Fruit fly (Drosophila melanogaster): ENCODE measurements around the gene robo2.

The robo2 gene

DNA sequence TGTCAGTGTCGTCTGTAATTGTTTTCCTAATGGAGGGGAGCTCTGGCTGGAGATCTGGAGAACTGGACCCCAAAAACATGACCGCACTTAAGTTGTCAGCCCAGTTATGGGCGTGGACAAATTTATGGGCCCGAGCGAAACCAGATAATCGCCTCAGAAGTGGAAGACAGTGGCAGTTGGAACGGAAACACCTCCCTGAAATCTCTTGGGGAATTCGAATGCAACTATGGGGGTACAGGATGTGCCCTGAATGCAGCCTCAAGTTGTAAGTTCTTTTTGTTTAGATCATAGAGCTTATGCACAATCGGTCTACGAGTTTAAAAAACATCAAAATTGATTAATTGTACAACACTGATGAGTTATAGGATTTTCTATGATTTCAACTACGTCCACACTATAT lies 52.6 kb downstream of the robo2 start, which contains the start of gene CG14346:
Gene CG14346 (plus strand): TSS at position 301 of the 400 bp plus-strand sequence.
- no peak for TF ChIP-seq CG17801 (GFP tag; optimal IDR thresholded peaks at IDR 0.05; ENCODE audit: partially characterized antibody)

DNA sequence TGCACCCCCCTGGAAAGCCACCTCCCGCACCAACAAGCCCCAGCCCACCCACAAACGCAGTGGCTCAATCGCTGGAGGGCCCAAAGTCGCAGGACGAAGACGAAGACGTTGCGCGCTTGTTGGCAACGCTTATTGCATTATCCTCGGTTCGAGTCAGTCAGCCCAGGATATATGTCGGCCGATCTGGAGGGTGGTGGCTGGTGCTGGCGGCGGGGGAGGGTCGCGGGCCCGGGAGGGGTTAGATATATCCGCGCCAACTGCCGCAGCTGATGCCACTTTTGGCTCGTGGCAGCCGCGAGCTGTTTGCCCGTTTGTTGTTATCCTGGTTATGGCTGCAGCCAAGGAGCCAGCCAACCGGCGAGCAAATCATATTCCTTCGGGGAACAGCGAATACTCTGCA lies 55.2 kb downstream of the robo2 start:
- TF ChIP-seq CG17801 (GFP tag; optimal IDR thresholded peaks at IDR 0.05; ENCODE audit: partially characterized antibody), result no peak

DNA sequence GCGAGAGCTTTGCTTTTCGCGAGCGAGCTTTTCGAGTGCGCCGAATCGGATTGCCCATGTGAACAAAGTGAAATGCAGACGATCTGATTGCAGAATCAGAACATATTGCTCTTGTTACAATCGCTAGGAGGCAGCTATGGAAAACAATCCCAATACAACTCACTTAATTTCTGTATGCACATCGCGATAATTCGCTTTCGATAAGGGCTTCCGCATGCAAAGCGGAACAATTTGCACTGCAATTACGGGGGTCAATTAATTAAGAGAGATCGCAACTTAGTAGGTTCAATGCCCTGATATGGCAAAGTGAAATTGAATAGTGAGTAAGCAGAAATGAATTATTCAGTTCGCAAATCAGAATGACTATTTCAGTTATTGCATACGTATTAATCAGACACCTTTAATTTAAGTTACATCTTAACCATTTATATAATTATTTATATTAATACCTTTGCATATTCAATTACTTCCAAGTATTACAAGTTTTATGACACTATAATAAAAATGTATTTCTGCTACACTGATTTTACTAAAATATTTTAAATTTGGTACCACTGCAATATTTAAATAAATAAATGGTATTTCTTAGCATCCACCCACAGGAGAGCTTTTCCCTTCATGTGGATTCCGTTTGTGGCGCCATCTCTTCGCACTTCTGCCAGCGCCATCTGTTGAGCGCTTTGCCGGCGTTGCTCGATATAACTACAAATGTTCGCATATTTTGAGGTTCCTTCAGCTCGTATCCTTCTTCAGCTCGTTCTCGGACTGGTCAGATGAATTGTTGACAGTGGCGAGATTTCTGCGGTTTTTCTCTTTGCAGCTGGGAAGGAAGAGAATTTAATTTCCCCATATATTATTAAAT lies 58.3 kb downstream of the robo2 start, which contains the start of gene NLaz:
Gene NLaz (minus strand): TSS at position 51 of the 862 bp plus-strand sequence.
- TF ChIP-seq CG17801 (GFP tag; optimal IDR thresholded peaks at IDR 0.05; ENCODE audit: partially characterized antibody), result no peak

- no peak for TF ChIP-seq CG17801 (GFP tag; optimal IDR thresholded peaks at IDR 0.05; ENCODE audit: partially characterized antibody)
Measured at dm6 chr2L:1359690-1360089, 60.6 kb downstream of the robo2 start, which contains the start of gene CG31659. TSS of gene CG31659 (minus strand) at chr2L:1359790.

- no peak for TF ChIP-seq CG17801 (GFP tag; optimal IDR thresholded peaks at IDR 0.05; ENCODE audit: partially characterized antibody)
Measured at dm6 chr2L:1355824-1356223, 64.4 kb downstream of the robo2 start, which contains the start of gene CG5565. TSS of gene CG5565 (minus strand) at chr2L:1355924.

- no peak for TF ChIP-seq CG17801 (GFP tag; optimal IDR thresholded peaks at IDR 0.05; ENCODE audit: partially characterized antibody)
Measured at dm6 chr2L:1354819-1355218, 65.4 kb downstream of the robo2 start, which contains the start of gene CG31924. TSS of gene CG31924 (minus strand) at chr2L:1354919.

DNA sequence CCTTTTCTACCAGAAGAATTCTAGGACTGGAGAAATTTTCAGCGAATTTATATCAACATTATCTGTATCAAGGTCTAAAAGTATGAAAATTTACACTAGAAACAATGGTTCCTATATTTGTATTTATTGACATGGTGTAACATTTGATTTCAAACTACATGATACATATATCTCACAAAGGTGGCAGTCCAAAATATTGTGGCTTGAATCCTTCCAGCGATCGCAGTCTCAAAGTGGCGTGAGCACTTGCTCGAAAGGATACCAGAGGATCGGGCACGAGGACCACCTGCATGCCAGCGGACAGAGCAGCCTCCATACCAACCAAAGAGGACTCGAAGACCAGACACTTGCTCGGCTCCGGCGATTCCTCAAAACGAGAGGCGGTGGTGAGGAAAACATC lies 66.2 kb downstream of the robo2 start, which contains the start of gene CG5561:
Gene CG5561 (minus strand): TSS at position 101 of the 400 bp plus-strand sequence.
- no peak for TF ChIP-seq CG17801 (GFP tag; optimal IDR thresholded peaks at IDR 0.05; ENCODE audit: partially characterized antibody)

DNA sequence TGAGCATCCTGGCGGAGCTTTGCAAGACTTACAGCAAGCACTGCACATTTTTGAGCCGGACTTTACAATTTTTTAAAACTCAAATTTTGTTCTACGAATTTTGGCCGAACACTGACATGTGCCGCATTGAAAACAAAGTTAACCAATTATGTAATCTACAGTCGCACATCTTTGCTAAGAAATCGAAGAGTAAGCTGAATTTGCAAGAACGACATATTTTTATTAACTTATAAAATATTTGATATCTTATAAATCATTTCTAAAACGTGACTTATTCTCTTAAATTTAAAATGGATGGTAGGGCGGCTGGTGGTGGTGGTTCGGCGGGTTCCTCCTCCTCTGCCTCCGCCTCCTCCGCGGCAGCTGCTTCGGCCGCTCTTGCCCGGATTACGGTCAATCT lies 67.5 kb downstream of the robo2 start, which contains the start of gene CG5556:
Gene CG5556 (minus strand): TSS at position 101 of the 400 bp plus-strand sequence.
- TF ChIP-seq CG17801 (GFP tag; optimal IDR thresholded peaks at IDR 0.05; ENCODE audit: partially characterized antibody), result no peak

- no peak for TF ChIP-seq CG17801 (GFP tag; optimal IDR thresholded peaks at IDR 0.05; ENCODE audit: partially characterized antibody)
Measured at dm6 chr2L:1346034-1346433, 74.2 kb downstream of the robo2 start.

dm6 chr2L:1344071-1344470 lies 76.2 kb downstream of the robo2 start, which contains the start of the genes CG33922 and Cdlc2:
TSS of gene CG33922 (minus strand) at chr2L:1344171.
TSS of gene Cdlc2 (plus strand) at chr2L:1344400.
- no peak for TF ChIP-seq CG17801 (GFP tag; optimal IDR thresholded peaks at IDR 0.05; ENCODE audit: partially characterized antibody)

- no peak for TF ChIP-seq CG17801 (GFP tag; optimal IDR thresholded peaks at IDR 0.05; ENCODE audit: partially characterized antibody)
Measured at dm6 chr2L:1341995-1342394, 78.3 kb downstream of the robo2 start, which contains the start of gene CG33923. TSS of gene CG33923 (minus strand) at chr2L:1342095.

dm6 chr2L:1333828-1334227 lies 86.4 kb downstream of the robo2 start, which contains the start of gene CG5440:
TSS of gene CG5440 (plus strand) at chr2L:1334128.
- TF ChIP-seq CG17801 (GFP tag; optimal IDR thresholded peaks at IDR 0.05; ENCODE audit: partially characterized antibody), result no peak

Measured in ovary, adult (tissue).